Worm (Caenorhabditis elegans): ENCODE results near the gene ttr-50.

DNA sequence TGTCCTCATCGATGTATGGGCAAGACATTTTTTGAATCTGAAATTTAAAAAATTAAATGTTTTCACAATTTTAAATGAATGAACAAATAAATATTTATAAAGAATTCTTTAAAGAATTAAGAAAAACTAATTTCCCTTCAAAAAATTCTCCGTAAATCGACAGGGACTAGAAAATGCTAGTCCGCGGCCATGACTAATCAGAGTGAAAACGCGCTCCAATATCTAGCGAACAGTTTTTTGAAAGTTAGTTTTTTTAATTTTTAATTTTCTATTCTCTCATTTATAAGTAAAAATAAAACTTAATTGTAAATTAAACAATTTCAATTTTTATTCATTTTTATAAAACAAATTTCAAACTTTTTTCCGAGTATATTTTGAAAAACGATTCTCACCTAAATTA, 48.0 kb downstream of the ttr-50 start:
- TF ChIP-seq snpc-4 (tag; optimal IDR thresholded peaks at IDR 0.05) (no peak), ceh-20 (GFP tag; IDR thresholded peaks at IDR 0.05) (0 out of 2 replicates have a peak, but pooled peaks have one; percentile 14), skn-1 (tag; optimal IDR thresholded peaks at IDR 0.05) (no peak), zfp-2 (tag; optimal IDR thresholded peaks at IDR 0.05) (no peak), D1046.2 (GFP tag; IDR thresholded peaks at IDR 0.05) (no peak), unc-62 (GFP tag; optimal IDR thresholded peaks at IDR 0.05 in 1 of 2) (no peak), unc-62 (tag; optimal IDR thresholded peaks at IDR 0.05) (no peak), nhr-76 (tag; optimal IDR thresholded peaks at IDR 0.05) (no peak)

Measured in whole organism, L4 larva.